Worm (Caenorhabditis elegans) whole organism, dauer: ENCODE data around the gene F57G9.3.
"Not testable (repeated sequence)": the region's sequence is repeated elsewhere in the genome, so short reads cannot be mapped to it uniquely, and the experiment has no call there.

Source experiments
- unc-62 ChIP-seq: sonication (generic microtip); optimal IDR thresholded peaks from 2 replicates; lab custom pipeline; 2017; ENCODE audit warnings: missing biosample characterization, missing genetic modification reagents, missing genetic modification characterization

The F57G9.3 gene

ce11 chrII:12410107-12410506, at the start of gene F57G9.3:
Gene F57G9.3, minus strand, starts transcription at chrII:12410207.
- TF ChIP-seq unc-62 (GFP tag; lab: Kevin White, UChicago), result no peak

ce11 chrII:12459422-12459821, 49.4 kb upstream of the F57G9.3 start, which contains the start of gene tag-281:
Gene tag-281, plus strand, starts transcription at chrII:12459761.
- TF ChIP-seq unc-62 (GFP tag; lab: Kevin White, UChicago), result no peak

ce11 chrII:12457275-12457674, 47.3 kb upstream of the F57G9.3 start, which contains the start of gene sre-38:
Gene sre-38, plus strand, starts transcription at chrII:12457575.
- no peak for TF ChIP-seq unc-62 (GFP tag; lab: Kevin White, UChicago)

ce11 chrII:12456633-12457032, 46.6 kb upstream of the F57G9.3 start, which contains the start of gene sre-32:
Gene sre-32, minus strand, starts transcription at chrII:12456733.
- no peak for TF ChIP-seq unc-62 (GFP tag; lab: Kevin White, UChicago)

ce11 chrII:12452754-12453352, 42.8 kb upstream of the F57G9.3 start, which contains the start of the genes sre-35 and sre-33:
Gene sre-35, minus strand, starts transcription at chrII:12452854.
Gene sre-33, plus strand, starts transcription at chrII:12453302.
- TF ChIP-seq unc-62 (GFP tag; lab: Kevin White, UChicago), result no peak

- no peak for TF ChIP-seq unc-62 (GFP tag; lab: Kevin White, UChicago)
Measured at ce11 chrII:12449849-12450248, 39.8 kb upstream of the F57G9.3 start, which contains the start of gene sre-34. Gene sre-34, plus strand, starts transcription at chrII:12450149.

ce11 chrII:12448241-12448640, 38.2 kb upstream of the F57G9.3 start, which contains the start of gene srh-27:
Gene srh-27, plus strand, starts transcription at chrII:12448541.
- no peak for TF ChIP-seq unc-62 (GFP tag; lab: Kevin White, UChicago)

- no peak for TF ChIP-seq unc-62 (GFP tag; lab: Kevin White, UChicago)
Measured at ce11 chrII:12444679-12445376, 34.8 kb upstream of the F57G9.3 start, which contains the start of the genes W05H5.1 and pitr-6. Gene W05H5.1, minus strand, starts transcription at chrII:12444779. Gene pitr-6, plus strand, starts transcription at chrII:12445326.

- TF ChIP-seq unc-62 (GFP tag; lab: Kevin White, UChicago), result not testable (repeated sequence)
Measured at ce11 chrII:12441164-12441563, 31.2 kb upstream of the F57G9.3 start, which contains the start of gene Y57A10C.10. Gene Y57A10C.10, minus strand, starts transcription at chrII:12441264.

DNA sequence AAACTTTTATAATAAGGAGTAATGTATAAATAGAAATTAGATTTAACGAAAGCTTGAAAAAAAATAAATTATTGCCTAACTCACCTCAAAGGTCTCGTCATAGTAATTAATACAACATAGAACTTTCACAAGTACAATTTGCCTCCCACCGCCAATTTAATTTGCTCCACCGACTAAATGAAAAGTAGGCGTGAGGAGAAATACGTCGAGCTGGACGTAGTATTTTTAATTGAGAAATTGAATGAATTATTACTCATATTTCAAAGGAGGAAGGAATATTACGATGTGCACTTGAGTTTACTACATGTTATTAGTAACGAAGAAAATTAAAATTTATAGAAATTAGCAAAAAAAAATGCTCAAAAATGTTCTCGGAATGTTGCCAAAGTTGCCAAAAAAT, 28.4 kb upstream of the F57G9.3 start, which contains the start of gene Y57A10C.9:
TSS of gene Y57A10C.9 (minus strand) at position 101 of the 400 bp plus-strand sequence.
- TF ChIP-seq unc-62 (GFP tag; lab: Kevin White, UChicago), result no peak

DNA sequence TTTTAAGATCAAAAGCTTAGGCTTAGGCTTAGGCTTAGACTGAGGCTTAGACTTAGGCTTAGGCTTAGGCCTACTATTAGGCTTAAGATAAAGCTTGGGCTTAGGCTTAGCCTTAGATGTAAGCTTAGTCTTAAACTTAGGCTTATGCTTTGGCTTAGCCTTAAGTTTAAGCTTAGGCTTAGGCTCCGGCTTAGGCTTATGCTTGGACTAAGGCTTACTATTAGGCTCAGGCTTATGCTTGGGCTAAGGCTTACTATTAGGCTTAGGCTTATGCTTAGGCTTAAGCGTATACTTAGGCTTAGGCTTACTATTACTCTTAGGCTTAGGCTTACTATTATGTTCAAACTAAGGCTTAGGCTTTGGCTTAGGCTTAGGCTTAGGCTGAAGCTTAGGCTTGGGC, 26.7 kb upstream of the F57G9.3 start:
- TF ChIP-seq unc-62 (GFP tag; lab: Kevin White, UChicago), result no peak

DNA sequence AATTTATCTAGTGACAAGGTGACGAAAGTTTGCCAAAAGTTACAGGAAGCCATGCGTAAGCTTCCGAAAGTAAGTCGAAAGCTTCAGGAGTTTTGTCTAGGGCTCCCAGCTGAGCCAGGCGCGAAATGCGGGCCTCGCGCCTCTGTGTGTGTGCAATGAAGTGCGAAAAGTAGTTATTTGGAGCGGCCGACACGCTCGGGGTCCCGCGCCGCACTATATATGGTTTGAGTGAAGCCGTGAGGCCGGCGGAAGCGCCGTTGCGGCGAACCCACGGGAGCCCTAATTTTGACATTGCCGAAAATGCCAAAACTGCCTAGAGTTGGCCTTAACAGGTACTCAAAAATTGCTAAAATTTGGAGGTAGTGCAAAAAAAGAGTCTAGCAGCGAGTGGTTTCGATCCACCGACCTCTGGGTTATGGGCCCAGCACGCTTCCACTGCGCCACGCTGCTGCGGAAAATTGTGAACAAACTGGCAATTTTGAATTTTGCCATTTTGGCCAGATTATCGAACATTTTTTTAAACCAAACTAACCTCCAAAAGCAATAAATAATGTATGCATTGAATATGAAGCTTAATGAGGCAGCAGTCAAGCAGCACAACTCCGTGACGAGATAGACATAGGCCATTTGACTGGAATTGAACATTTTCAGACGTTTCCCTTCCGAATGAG, 25.3 kb upstream of the F57G9.3 start:
- no peak for TF ChIP-seq unc-62 (GFP tag; lab: Kevin White, UChicago)

DNA sequence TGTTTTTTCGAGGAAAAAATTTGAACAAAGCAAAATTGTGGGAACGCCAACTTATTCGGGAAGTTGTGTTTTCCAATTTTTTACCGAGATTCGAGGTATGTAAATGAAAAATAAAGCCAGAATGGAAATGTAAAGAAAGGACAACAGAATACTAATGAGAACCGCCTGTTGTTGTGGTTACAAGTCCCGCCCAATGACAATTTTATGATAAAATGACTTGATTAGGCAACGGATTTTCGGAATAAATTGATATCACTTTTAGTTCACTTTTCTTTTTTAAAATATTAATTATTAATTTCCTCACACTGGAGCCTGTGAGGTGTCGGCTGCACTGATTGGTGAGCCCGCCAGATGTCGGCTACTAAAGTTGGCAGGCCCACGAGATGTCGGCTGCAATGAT, 22.3 kb upstream of the F57G9.3 start, which contains the start of gene dct-12:
TSS of gene dct-12 (minus strand) at position 101 of the 400 bp plus-strand sequence.
- TF ChIP-seq unc-62 (GFP tag; lab: Kevin White, UChicago), result no peak

DNA sequence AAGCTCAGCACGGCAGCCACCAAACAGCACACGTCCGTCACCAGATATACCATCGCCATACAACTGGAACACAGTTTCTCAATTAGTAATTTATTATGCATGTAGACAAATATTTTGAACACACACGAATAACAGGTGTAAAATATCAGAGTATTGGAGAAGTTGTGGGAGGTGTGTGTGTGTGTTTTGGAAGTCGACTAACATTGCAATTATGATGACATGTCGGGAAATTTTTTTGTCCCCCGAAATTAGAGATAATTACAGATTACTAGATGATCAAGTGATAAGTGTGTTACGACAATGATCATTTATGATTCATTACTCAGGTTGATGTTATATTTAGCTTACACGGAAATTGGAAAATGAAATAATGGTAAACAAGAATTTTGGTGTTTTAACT, 19.7 kb upstream of the F57G9.3 start, which contains the start of gene Y57A10C.8:
TSS of gene Y57A10C.8 (minus strand) at position 101 of the 400 bp plus-strand sequence.
- TF ChIP-seq unc-62 (GFP tag; lab: Kevin White, UChicago), result no peak

DNA sequence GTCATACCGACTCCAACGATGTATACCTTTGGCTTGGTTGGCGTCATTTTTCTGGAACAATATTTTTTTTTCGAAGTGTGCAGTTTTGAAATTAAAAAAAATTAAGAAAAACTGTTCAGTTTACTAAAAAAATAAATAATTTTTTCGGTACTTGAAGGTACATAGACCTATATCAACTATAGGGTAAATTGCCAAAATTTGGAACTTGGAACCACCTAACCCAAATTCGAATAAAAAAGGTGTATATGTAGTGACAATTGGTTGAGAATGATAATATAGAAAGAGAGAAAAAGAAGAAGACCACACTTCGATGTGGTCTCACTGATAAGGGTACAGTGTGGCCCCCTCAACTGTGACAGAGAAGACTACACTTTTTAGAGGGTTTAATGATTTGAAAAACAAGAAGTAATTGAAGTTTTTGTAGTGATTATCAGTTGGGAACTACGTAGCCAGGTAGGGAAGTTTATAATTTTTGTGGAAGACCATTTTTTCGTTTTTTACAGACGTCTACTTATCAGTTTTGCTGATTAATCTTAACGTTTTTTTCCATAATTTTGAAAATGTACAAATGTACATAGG, 15.7 kb upstream of the F57G9.3 start, which contains the start of gene daf-22:
TSS of gene daf-22 (minus strand) at position 51 of the 579 bp plus-strand sequence.
- no peak for TF ChIP-seq unc-62 (GFP tag; lab: Kevin White, UChicago)
